Fruit fly (Drosophila melanogaster): Measurements from ENCODE around the gene alpha-Est4.

dm6 chr3R:7500513-7500912 is 37.9 kb downstream of the alpha-Est4 start:
- no peak for TF ChIP-seq CG8478 (optimal IDR thresholded peaks at IDR 0.05)
- no peak for TF ChIP-seq CTCF (optimal IDR thresholded peaks at IDR 0.05)
